Worm (Caenorhabditis elegans) whole organism, L1 larva: ENCODE results near the gene srbc-77.

ENCODE experiments used
- C04F5.9 ChIP-seq: sonication (generic microtip); optimal IDR thresholded peaks from 2 replicates; lab custom pipeline; 2016; ENCODE audit warnings: missing genetic modification characterization, missing compliant biosample characterization
- irx-1 ChIP-seq: sonication (generic microtip); optimal IDR thresholded peaks from 2 replicates; lab custom pipeline; 2016; ENCODE audit warnings: missing genetic modification characterization, missing compliant biosample characterization
- lsy-2 ChIP-seq, 2 experiments: fragments of 150-350 bp; optimal IDR thresholded peaks; 2 replicates each; lab custom pipeline; 2014; ENCODE audit warnings: missing biosample characterization in 2 of 2, missing genetic modification characterization in 2 of 2
- nhr-237 ChIP-seq: fragments of 150-350 bp; optimal IDR thresholded peaks from 2 replicates; lab custom pipeline; 2014; ENCODE audit warnings: missing biosample characterization, missing genetic modification characterization
- nhr-76 ChIP-seq: sonication (generic microtip); optimal IDR thresholded peaks from 2 replicates; lab custom pipeline; 2017; ENCODE audit warnings: missing biosample characterization, missing genetic modification characterization
- zag-1 ChIP-seq: fragments of 150-350 bp; optimal IDR thresholded peaks from 2 replicates; lab custom pipeline; 2014; ENCODE audit warnings: missing biosample characterization, missing genetic modification characterization

DNA sequence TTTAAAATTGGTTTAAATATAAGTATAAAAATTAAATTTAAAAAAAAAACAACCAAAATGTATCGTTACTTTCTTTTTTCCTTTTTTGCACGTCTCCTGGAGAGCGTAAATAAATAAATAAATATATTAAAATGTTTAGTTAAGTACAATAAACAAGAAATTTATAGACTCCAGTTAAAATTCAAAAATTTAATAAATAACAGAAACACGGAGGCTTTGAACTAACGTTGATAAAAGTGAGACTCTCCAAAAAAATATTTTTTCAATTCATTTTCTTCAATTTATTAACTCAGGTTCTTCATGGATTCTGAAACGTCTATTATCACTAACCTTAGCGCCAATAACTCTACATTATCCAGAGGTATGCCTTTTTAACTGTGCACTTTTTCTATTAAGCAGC is 38.2 kb upstream of the srbc-77 start, which contains the start of gene T06C12.12:
- TF ChIP-seq nhr-237 (tag; lab: Kevin White, UChicago) (no peak), C04F5.9 (tag; lab: Kevin White, UChicago) (no peak), irx-1 (tag; lab: Kevin White, UChicago) (no peak), zag-1 (no peak), lsy-2 (tag; optimal IDR thresholded peaks at IDR 0.05; lab: Kevin White, UChicago) (no peak), nhr-76 (no peak)
